Worm (Caenorhabditis elegans) whole organism, L1 larva: Measurements from ENCODE around the gene frpr-11.

ENCODE experiments used
- C34B4.2 ChIP-seq: sonication (generic microtip); optimal IDR thresholded peaks from 2 replicates; lab custom pipeline; 2017; ENCODE audit warnings: mild to moderate bottlenecking, missing genetic modification characterization, missing compliant biosample characterization
- F16B12.6 ChIP-seq: fragments of 150-350 bp; optimal IDR thresholded peaks from 2 replicates; lab custom pipeline; 2014; ENCODE audit warnings: missing biosample characterization, missing genetic modification characterization
- Y116A8C.19 ChIP-seq: sonication (generic microtip); optimal IDR thresholded peaks from 2 replicates; lab custom pipeline; 2016; ENCODE audit warnings: missing compliant biosample characterization, missing genetic modification characterization, borderline replicate concordance
- aly-2 ChIP-seq: fragments of 150-350 bp; optimal IDR thresholded peaks from 2 replicates; lab custom pipeline; 2014; ENCODE audit warnings: missing biosample characterization, missing genetic modification characterization
- ama-1 ChIP-seq: fragments of 150-350 bp; optimal IDR thresholded peaks from 2 replicates; lab custom pipeline; 2014
- blmp-1 ChIP-seq: fragments of 150-350 bp; optimal IDR thresholded peaks from 2 replicates; lab custom pipeline; 2014; ENCODE audit warnings: missing biosample characterization, missing genetic modification characterization
- ceh-82 ChIP-seq, 3 experiments: fragments of 150-350 bp in 1 of 3; sonication (generic microtip) in 2 of 3; optimal IDR thresholded peaks; 2 replicates each; lab custom pipeline; 2014 to 2017; ENCODE audit warnings: missing biosample characterization in 3 of 3, missing genetic modification characterization in 3 of 3
- ceh-88 ChIP-seq: fragments of 200-800 bp; sonication (Bioruptor generic); IDR thresholded peaks from 2 replicates; pipeline ENCODE4 v1.3.6; 2022; ENCODE audit warnings: missing genetic modification characterization, missing compliant biosample characterization
- ceh-90 ChIP-seq: sonication (generic microtip); optimal IDR thresholded peaks from 2 replicates; lab custom pipeline; 2016; ENCODE audit warnings: missing genetic modification characterization, missing compliant biosample characterization
- ces-1 ChIP-seq: fragments of 150-350 bp; optimal IDR thresholded peaks from 2 replicates; lab custom pipeline; 2014; ENCODE audit warnings: missing biosample characterization, missing genetic modification reagents, missing genetic modification characterization
- dpl-1 ChIP-seq, 3 experiments: fragments of 150-350 bp in 2 of 3; sonication (generic microtip) in 1 of 3; optimal IDR thresholded peaks; 2 replicates each; lab custom pipeline; 2014 to 2017; ENCODE audit warnings: missing biosample characterization in 3 of 3, missing genetic modification characterization in 3 of 3, missing genetic modification reagents in 3 of 3
- dsc-1 ChIP-seq: sonication (generic microtip); optimal IDR thresholded peaks from 2 replicates; lab custom pipeline; 2016; ENCODE audit warnings: mild to moderate bottlenecking, missing genetic modification characterization, missing compliant biosample characterization
- efl-3 ChIP-seq: fragments of 200-800 bp; sonication (Bioruptor generic); optimal IDR thresholded peaks from 2 replicates; lab custom pipeline; 2018; ENCODE audit warnings: mild to moderate bottlenecking, missing genetic modification characterization, missing compliant biosample characterization
- egl-13 ChIP-seq: sonication (generic microtip); optimal IDR thresholded peaks from 2 replicates; lab custom pipeline; 2016; ENCODE audit warnings: missing genotype, missing genetic modification reagents, missing genetic modification characterization, missing compliant biosample characterization
- elt-3 ChIP-seq, 6 experiments: fragments of 150-350 bp in 1 of 6; sonication (generic microtip); optimal IDR thresholded peaks; 2 replicates each; lab custom pipeline; 2017 to 2018; ENCODE audit warnings: missing biosample characterization in 6 of 6, missing genetic modification characterization in 6 of 6, inconsistent platforms in 1 of 6
- fos-1 ChIP-seq: fragments of 150-350 bp; optimal IDR thresholded peaks from 2 replicates; lab custom pipeline; 2014; ENCODE audit warnings: missing biosample characterization, missing genetic modification characterization
- hlh-17 ChIP-seq: fragments of 200-800 bp; sonication (Bioruptor generic); optimal IDR thresholded peaks from 2 replicates; lab custom pipeline; 2018; ENCODE audit warnings: missing genetic modification characterization, mild to moderate bottlenecking, missing compliant biosample characterization, moderate library complexity, borderline replicate concordance
- hlh-4 ChIP-seq: sonication (generic microtip); optimal IDR thresholded peaks from 2 replicates; lab custom pipeline; 2016; ENCODE audit warnings: mild to moderate bottlenecking, missing genetic modification characterization, missing compliant biosample characterization
- hpl-2 ChIP-seq: fragments of 150-350 bp; optimal IDR thresholded peaks from 2 replicates; lab custom pipeline; 2014; ENCODE audit warnings: missing biosample characterization, missing genetic modification reagents, missing genetic modification characterization
- irx-1 ChIP-seq: sonication (generic microtip); optimal IDR thresholded peaks from 2 replicates; lab custom pipeline; 2016; ENCODE audit warnings: missing genetic modification characterization, missing compliant biosample characterization
- lin-13 ChIP-seq: fragments of 150-350 bp; optimal IDR thresholded peaks from 2 replicates; lab custom pipeline; 2014; ENCODE audit warnings: missing biosample characterization, missing genetic modification reagents, missing genetic modification characterization
- lin-14 ChIP-seq: fragments of 200-800 bp; sonication (Bioruptor generic); optimal IDR thresholded peaks from 2 replicates; lab custom pipeline; 2018; ENCODE audit warnings: mild to moderate bottlenecking, missing genetic modification characterization, moderate library complexity, missing compliant biosample characterization
- lin-15B ChIP-seq: fragments of 150-350 bp; sonication (generic microtip); optimal IDR thresholded peaks from 3 replicates; lab custom pipeline; 2014; ENCODE audit warnings: missing biosample characterization, missing genetic modification characterization
- lin-35 ChIP-seq, 2 experiments: fragments of 150-350 bp; optimal IDR thresholded peaks; 2 replicates each; lab custom pipeline; 2014; ENCODE audit warnings: missing biosample characterization in 2 of 2, missing genetic modification characterization in 2 of 2, missing genetic modification reagents in 2 of 2
- lin-39 ChIP-seq: fragments of 150-350 bp; optimal IDR thresholded peaks from 2 replicates; lab custom pipeline; 2014; ENCODE audit warnings: missing biosample characterization, missing genetic modification reagents, missing genetic modification characterization
- lir-3 ChIP-seq: sonication (generic microtip); optimal IDR thresholded peaks from 2 replicates; lab custom pipeline; 2016; ENCODE audit warnings: mild to moderate bottlenecking, missing genetic modification characterization, moderate library complexity, missing compliant biosample characterization; ENCODE audit not compliant: poor library complexity
- lsy-2 ChIP-seq, 2 experiments: fragments of 150-350 bp; optimal IDR thresholded peaks; 2 replicates each; lab custom pipeline; 2014; ENCODE audit warnings: missing biosample characterization in 2 of 2, missing genetic modification characterization in 2 of 2
- mef-2 ChIP-seq: fragments of 150-350 bp; optimal IDR thresholded peaks from 2 replicates; lab custom pipeline; 2014; ENCODE audit warnings: missing biosample characterization, missing genetic modification characterization
- nhr-12 ChIP-seq: sonication (generic microtip); optimal IDR thresholded peaks from 2 replicates; lab custom pipeline; 2017; ENCODE audit warnings: missing biosample characterization, missing genetic modification characterization
- nhr-28 ChIP-seq: fragments of 150-350 bp; optimal IDR thresholded peaks from 2 replicates; lab custom pipeline; 2014; ENCODE audit warnings: missing biosample characterization, missing genetic modification characterization
- nhr-47 ChIP-seq: sonication (generic microtip); optimal IDR thresholded peaks from 2 replicates; lab custom pipeline; 2016; ENCODE audit warnings: mild to moderate bottlenecking, missing genetic modification characterization, moderate library complexity, missing compliant biosample characterization
- nhr-71 ChIP-seq: sonication (generic microtip); optimal IDR thresholded peaks from 2 replicates; lab custom pipeline; 2016; ENCODE audit warnings: mild to moderate bottlenecking, missing genetic modification characterization, moderate library complexity, missing compliant biosample characterization
- nhr-77 ChIP-seq: fragments of 150-350 bp; optimal IDR thresholded peaks from 2 replicates; lab custom pipeline; 2014; ENCODE audit warnings: missing biosample characterization, missing genetic modification characterization
- nhr-84 ChIP-seq: sonication (generic microtip); optimal IDR thresholded peaks from 2 replicates; lab custom pipeline; 2017; ENCODE audit warnings: missing biosample characterization, missing genetic modification characterization
- nhr-85 ChIP-seq: sonication (generic microtip); peaks from one replicate; lab custom pipeline; 2016; ENCODE audit warnings: missing genetic modification characterization, inconsistent platforms, missing compliant biosample characterization
- nhr-90 ChIP-seq: sonication (generic microtip); optimal IDR thresholded peaks from 2 replicates; lab custom pipeline; 2016; ENCODE audit warnings: mild to moderate bottlenecking, missing genetic modification characterization, missing compliant biosample characterization; ENCODE audit not compliant: poor library complexity
- pag-3 ChIP-seq: sonication (generic microtip); optimal IDR thresholded peaks from 2 replicates; lab custom pipeline; 2017; ENCODE audit warnings: missing genetic modification characterization, mild to moderate bottlenecking, missing compliant biosample characterization, antibody characterized with exemption, borderline replicate concordance; ENCODE audit not compliant: insufficient read depth
- pax-3 ChIP-seq: fragments of 200-800 bp; sonication (Bioruptor generic); optimal IDR thresholded peaks from 2 replicates; lab custom pipeline; 2018; ENCODE audit warnings: mild to moderate bottlenecking, missing genetic modification characterization, moderate library complexity, missing compliant biosample characterization
- pqm-1 ChIP-seq: sonication (generic microtip); optimal IDR thresholded peaks from 3 replicates; lab custom pipeline; 2017; ENCODE audit warnings: missing biosample characterization, missing genetic modification characterization
- rnt-1 ChIP-seq: sonication (generic microtip); optimal IDR thresholded peaks from 2 replicates; lab custom pipeline; 2016; ENCODE audit warnings: mild to moderate bottlenecking, missing genetic modification characterization, moderate library complexity, missing compliant biosample characterization
- skn-1 ChIP-seq: fragments of 150-350 bp; optimal IDR thresholded peaks from 2 replicates; lab custom pipeline; 2014; ENCODE audit warnings: missing biosample characterization, missing genetic modification characterization
- snpc-4 ChIP-seq: fragments of 150-350 bp; optimal IDR thresholded peaks from 2 replicates; lab custom pipeline; 2014; ENCODE audit warnings: missing biosample characterization, missing genetic modification characterization
- snu-23 ChIP-seq: sonication (generic microtip); optimal IDR thresholded peaks from 2 replicates; lab custom pipeline; 2016; ENCODE audit warnings: missing genetic modification characterization, missing compliant biosample characterization
- sox-4 ChIP-seq: sonication (generic microtip); optimal IDR thresholded peaks from 2 replicates; lab custom pipeline; 2016; ENCODE audit warnings: missing genetic modification characterization, missing compliant biosample characterization
- sptf-1 ChIP-seq: fragments of 150-350 bp; optimal IDR thresholded peaks from 2 replicates; lab custom pipeline; 2014; ENCODE audit warnings: missing biosample characterization, missing genetic modification characterization
- sup-37 ChIP-seq: fragments of 200-800 bp; sonication (Bioruptor generic); optimal IDR thresholded peaks from 2 replicates; lab custom pipeline; 2018; ENCODE audit warnings: mild to moderate bottlenecking, missing genetic modification characterization, missing compliant biosample characterization
- unc-130 ChIP-seq: fragments of 150-350 bp; optimal IDR thresholded peaks from 2 replicates; lab custom pipeline; 2017; ENCODE audit warnings: missing biosample characterization, missing genetic modification characterization, inconsistent platforms
- unc-30 ChIP-seq: sonication (generic microtip); optimal IDR thresholded peaks from 2 replicates; lab custom pipeline; 2017; ENCODE audit warnings: missing biosample characterization, missing genetic modification characterization
- unc-86 ChIP-seq: sonication (generic microtip); optimal IDR thresholded peaks from 2 replicates; lab custom pipeline; 2016; ENCODE audit warnings: missing genetic modification characterization, missing compliant biosample characterization
- unc-98 ChIP-seq: fragments of 200-800 bp; sonication (Bioruptor generic); IDR thresholded peaks from 2 replicates; pipeline ENCODE4 v1.3.6; 2022; ENCODE audit warnings: missing genetic modification characterization, missing compliant biosample characterization
- xbp-1 ChIP-seq: sonication (generic microtip); optimal IDR thresholded peaks from 2 replicates; lab custom pipeline; 2016; ENCODE audit warnings: missing genetic modification characterization, missing compliant biosample characterization
- zag-1 ChIP-seq: fragments of 150-350 bp; optimal IDR thresholded peaks from 2 replicates; lab custom pipeline; 2014; ENCODE audit warnings: missing biosample characterization, missing genetic modification characterization
- ztf-11 ChIP-seq, 2 experiments: sonication (generic microtip); optimal IDR thresholded peaks; 2 replicates each; lab custom pipeline; 2016 to 2017; ENCODE audit warnings: missing genetic modification characterization in 2 of 2, missing biosample characterization in 1 of 2, missing compliant biosample characterization in 1 of 2
- ztf-4 ChIP-seq: fragments of 150-350 bp; optimal IDR thresholded peaks from 2 replicates; lab custom pipeline; 2014; ENCODE audit warnings: missing biosample characterization, missing genetic modification characterization

Gene frpr-11

DNA sequence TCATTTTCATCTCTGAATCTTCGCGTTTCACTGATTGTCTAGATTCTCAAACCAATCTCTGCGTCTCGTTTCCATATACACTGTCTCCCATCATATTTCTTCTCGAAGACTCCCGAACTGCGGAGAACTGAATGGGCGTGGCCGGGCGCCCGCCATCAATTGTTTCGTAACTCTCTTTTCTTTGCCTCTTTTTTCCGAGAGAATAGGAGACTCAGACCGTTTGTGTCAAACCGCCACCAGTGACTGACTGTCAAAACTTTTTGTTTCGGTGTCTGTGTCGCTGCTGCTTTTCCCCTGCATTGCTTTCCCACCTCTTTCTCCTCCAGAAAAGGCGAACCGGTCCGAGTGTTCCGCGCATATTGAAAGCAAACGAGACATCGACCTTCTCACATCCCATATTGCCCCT is 29.2 kb downstream of the frpr-11 start, which contains the start of gene unc-23:
Gene unc-23, plus strand, starts transcription at position 176 of the 406 bp plus-strand sequence.
- TF ChIP-seq ztf-4 (tag; lab: Kevin White, UChicago) (peak; percentile 74), lsy-2 (tag; optimal IDR thresholded peaks at IDR 0.05; lab: Kevin White, UChicago) (peak; percentile 58 to 79), unc-98 (GFP tag; lab: Robert Waterston, UW) (no peak), ceh-88 (peak; percentile 27; the same call in 1 of the 2 replicates), pqm-1 (tag; lab: Kevin White, UChicago) (no peak), blmp-1 (peak; percentile 95), dsc-1 (tag; lab: Kevin White, UChicago) (no peak), xbp-1 (tag; lab: Kevin White, UChicago) (peak; percentile 63), ceh-90 (tag; lab: Kevin White, UChicago) (no peak), unc-86 (tag; lab: Kevin White, UChicago) (no peak), ama-1 (no peak), zag-1 (no peak), hlh-17 (no peak), fos-1 (tag; lab: Kevin White, UChicago) (peak; percentile 75), nhr-90 (peak; percentile 92), nhr-47 (peak; percentile 76), lin-13 (peak; percentile 76), unc-130 (peak; percentile 86), sup-37 (GFP tag; lab: Kevin White, UChicago) (peak; percentile 61), pag-3 (no peak), pax-3 (tag; lab: Kevin White, UChicago) (no peak), aly-2 (tag; lab: Kevin White, UChicago) (no peak), hlh-4 (no peak), skn-1 (tag; lab: Kevin White, UChicago) (peak; percentile 80), elt-3 (tag; optimal IDR thresholded peaks at IDR 0.05; lab: Kevin White, UChicago) (peak in 5 of 6 experiments; percentile 81 to 95 (median 90)), Y116A8C.19 (tag; lab: Kevin White, UChicago) (no peak), egl-13 (tag; lab: Kevin White, UChicago) (no peak), unc-30 (no peak), lir-3 (tag; lab: Kevin White, UChicago) (peak; percentile 7), snu-23 (GFP tag; lab: Kevin White, UChicago) (peak; percentile 97), nhr-28 (tag; lab: Kevin White, UChicago) (no peak), snpc-4 (tag; lab: Kevin White, UChicago) (peak; percentile 60), efl-3 (GFP tag; lab: Kevin White, UChicago) (no peak), nhr-12 (tag; lab: Kevin White, UChicago) (no peak), mef-2 (tag; lab: Kevin White, UChicago) (no peak), nhr-77 (tag; lab: Kevin White, UChicago) (peak; percentile 87), rnt-1 (tag; lab: Kevin White, UChicago) (peak; percentile 86), lin-15B (tag; lab: Kevin White, UChicago) (no peak), ztf-11 (tag; optimal IDR thresholded peaks at IDR 0.05; lab: Kevin White, UChicago) (no peak), nhr-85 (tag; lab: Kevin White, UChicago) (peak; percentile 97), lin-14 (GFP tag; lab: Kevin White, UChicago) (peak; percentile 94), F16B12.6 (tag; lab: Kevin White, UChicago) (no peak), hpl-2 (GFP tag; lab: Kevin White, UChicago) (no peak), irx-1 (tag; lab: Kevin White, UChicago) (peak; percentile 55), lin-39 (tag; lab: Kevin White, UChicago) (peak; percentile 24), nhr-84 (no peak), sptf-1 (tag; lab: Kevin White, UChicago) (no peak), C34B4.2 (tag; lab: Kevin White, UChicago) (no peak), ceh-82 (tag; optimal IDR thresholded peaks at IDR 0.05; lab: Kevin White, UChicago) (peak; percentile 66 to 77 (median 77)), sox-4 (tag; lab: Kevin White, UChicago) (no peak), nhr-71 (peak; percentile 96), ces-1 (GFP tag; lab: Kevin White, UChicago) (no peak), lin-35 (GFP tag; optimal IDR thresholded peaks at IDR 0.05; lab: Kevin White, UChicago) (peak; percentile 52 to 73), dpl-1 (GFP tag; optimal IDR thresholded peaks at IDR 0.05; lab: Kevin White, UChicago) (peak; percentile 44 to 52 (median 49))
